Fruit fly (Drosophila melanogaster) whole organism, embryonic: ENCODE results near the gene Rgl.

Source experiments
- Bgb ChIP-seq: fragments of 200-800 bp; sonication (Bioruptor generic); IDR thresholded peaks from 2 replicates; pipeline ENCODE4 v1.3.6; 2022; ENCODE audit warnings: missing biosample characterization, missing genetic modification characterization; ENCODE audit not compliant: partially characterized antibody
- C15 ChIP-seq: fragments of 200-800 bp; sonication (Bioruptor generic); IDR thresholded peaks from 3 replicates; pipeline ENCODE4 v1.3.6; 2022; ENCODE audit warnings: missing biosample characterization, missing genetic modification characterization
- CG10147 ChIP-seq: fragments of 200-800 bp; sonication (Bioruptor generic); optimal IDR thresholded peaks from 2 replicates; lab custom pipeline; 2019; ENCODE audit warnings: missing biosample characterization, mild to moderate bottlenecking, missing genetic modification characterization, moderate library complexity
- CG11093 ChIP-seq: fragments of 200-800 bp; sonication (Bioruptor generic); IDR thresholded peaks from 3 replicates; pipeline ENCODE4 v1.3.6; 2022; ENCODE audit warnings: missing biosample characterization, missing genetic modification characterization
- CG11504 ChIP-seq: fragments of 200-800 bp; sonication (Bioruptor generic); optimal IDR thresholded peaks from 3 replicates; lab custom pipeline; 2019; ENCODE audit warnings: missing biosample characterization, mild to moderate bottlenecking, missing genetic modification characterization, moderate library complexity
- CG11560 ChIP-seq: fragments of 200-800 bp; sonication (Bioruptor generic); IDR thresholded peaks from 3 replicates; pipeline ENCODE4 v1.3.6; 2022; ENCODE audit warnings: missing biosample characterization, missing genetic modification characterization
- CG1233 ChIP-seq: fragments of 200-800 bp; sonication (Bioruptor generic); optimal IDR thresholded peaks from 4 replicates; lab custom pipeline; 2018; ENCODE audit warnings: missing biosample characterization, mild to moderate bottlenecking, missing genetic modification characterization
- CG12659 ChIP-seq: fragments of 200-800 bp; sonication (Bioruptor generic); optimal IDR thresholded peaks from 3 replicates; lab custom pipeline; 2017; ENCODE audit warnings: mild to moderate bottlenecking, missing biosample characterization, missing genetic modification reagents, missing genetic modification characterization
- CG14667 ChIP-seq: fragments of 200-800 bp; sonication (Bioruptor generic); IDR thresholded peaks from 2 replicates; pipeline ENCODE4 v1.3.6; 2022; ENCODE audit warnings: missing biosample characterization, missing genetic modification characterization
- CG15073 ChIP-seq: fragments of 200-800 bp; sonication (Bioruptor generic); optimal IDR thresholded peaks from 2 replicates; lab custom pipeline; 2016; ENCODE audit warnings: missing biosample characterization, missing genetic modification characterization
- CG17568 ChIP-seq: fragments of 200-800 bp; sonication (Bioruptor generic); optimal IDR thresholded peaks from 2 replicates; lab custom pipeline; 2018; ENCODE audit warnings: missing biosample characterization, mild to moderate bottlenecking, missing genetic modification characterization, moderate library complexity
- CG17912 ChIP-seq: fragments of 200-800 bp; sonication (Bioruptor generic); optimal IDR thresholded peaks from 2 replicates; lab custom pipeline; 2018; ENCODE audit warnings: missing biosample characterization, mild to moderate bottlenecking, missing genetic modification characterization
- CG2678 ChIP-seq: fragments of 200-800 bp; sonication (Bioruptor generic); optimal IDR thresholded peaks from 3 replicates; lab custom pipeline; 2019; ENCODE audit warnings: missing biosample characterization, mild to moderate bottlenecking, missing genetic modification characterization, moderate library complexity
- CG31441 ChIP-seq: fragments of 200-800 bp; sonication (Bioruptor generic); IDR thresholded peaks from 2 replicates; pipeline ENCODE4 v1.3.6; 2022; ENCODE audit warnings: missing biosample characterization, missing genetic modification characterization
- CG3281 ChIP-seq: fragments of 200-800 bp; sonication (Bioruptor generic); optimal IDR thresholded peaks from 3 replicates; lab custom pipeline; 2017; ENCODE audit warnings: missing biosample characterization, mild to moderate bottlenecking, missing genetic modification characterization
- CG34376 ChIP-seq: fragments of 200-800 bp; sonication (Bioruptor generic); optimal IDR thresholded peaks from 2 replicates; lab custom pipeline; 2018; ENCODE audit warnings: missing biosample characterization, mild to moderate bottlenecking, missing genetic modification characterization
- CG5180 ChIP-seq: fragments of 200-800 bp; sonication (Bioruptor generic); optimal IDR thresholded peaks from 3 replicates; lab custom pipeline; 2017; ENCODE audit warnings: missing biosample characterization, missing genetic modification characterization, mild to moderate bottlenecking, moderate library complexity, missing genetic modification reagents
- CG6254 ChIP-seq: fragments of 200-800 bp; sonication (Bioruptor generic); optimal IDR thresholded peaks from 3 replicates; lab custom pipeline; 2017; ENCODE audit warnings: mild to moderate bottlenecking, missing biosample characterization, missing genetic modification reagents, missing genetic modification characterization
- CG8290 ChIP-seq, 3 experiments: fragments of 200-800 bp; sonication (Bioruptor generic); optimal IDR thresholded peaks; 2 replicates each; lab custom pipeline; 2016 to 2019; ENCODE audit warnings: missing biosample characterization in 3 of 3, missing genetic modification characterization in 3 of 3, mild to moderate bottlenecking in 2 of 3, moderate library complexity in 1 of 3
- CG9609 ChIP-seq: fragments of 200-800 bp; sonication (Bioruptor generic); optimal IDR thresholded peaks from 3 replicates; lab custom pipeline; 2016; ENCODE audit warnings: missing biosample characterization, missing genetic modification characterization
- CG9727 ChIP-seq: fragments of 200-800 bp; sonication (Bioruptor generic); optimal IDR thresholded peaks from 3 replicates; lab custom pipeline; 2017; ENCODE audit warnings: missing biosample characterization, mild to moderate bottlenecking, missing genetic modification characterization
- Eip74EF ChIP-seq, 2 experiments: fragments of 200-800 bp in 1 of 2; fragments of >200 bp in 1 of 2; sonication (Bioruptor generic) in 1 of 2; optimal IDR thresholded peaks; 2 replicates each; lab custom pipeline; 2017 to 2019; ENCODE audit warnings: missing biosample characterization in 2 of 2, missing genetic modification characterization in 2 of 2, mild to moderate bottlenecking in 1 of 2, moderate library complexity in 1 of 2
- Gsc ChIP-seq: fragments of 200-800 bp; sonication (Bioruptor generic); IDR thresholded peaks from 2 replicates; pipeline ENCODE4 v1.3.6; 2022; ENCODE audit warnings: missing biosample characterization, missing genetic modification characterization
- HLH4C ChIP-seq: fragments of 200-800 bp; sonication (Bioruptor generic); IDR thresholded peaks from 3 replicates; pipeline ENCODE4 v1.3.6; 2022; ENCODE audit warnings: missing biosample characterization, missing genetic modification characterization; ENCODE audit not compliant: partially characterized antibody
- Meics ChIP-seq: fragments of 200-800 bp; sonication (Bioruptor generic); optimal IDR thresholded peaks from 2 replicates; lab custom pipeline; 2017; ENCODE audit warnings: missing biosample characterization, mild to moderate bottlenecking, missing genetic modification characterization
- Neu2 ChIP-seq: fragments of 200-800 bp; sonication (Bioruptor generic); optimal IDR thresholded peaks from 3 replicates; lab custom pipeline; 2016; ENCODE audit warnings: missing biosample characterization, missing genetic modification characterization, borderline replicate concordance
- Oaz ChIP-seq: fragments of 200-800 bp; sonication (Bioruptor generic); IDR thresholded peaks from 2 replicates; pipeline ENCODE4 v1.3.6; 2022; ENCODE audit warnings: missing biosample characterization, missing genetic modification characterization
- Oli ChIP-seq: fragments of 200-800 bp; sonication (Bioruptor generic); optimal IDR thresholded peaks from 2 replicates; lab custom pipeline; 2018; ENCODE audit warnings: missing biosample characterization, mild to moderate bottlenecking, missing genetic modification characterization, moderate library complexity
- Opbp ChIP-seq: fragments of 200-800 bp; sonication (Bioruptor generic); IDR thresholded peaks from 3 replicates; pipeline ENCODE4 v1.3.6; 2022; ENCODE audit warnings: missing biosample characterization, missing genetic modification characterization; ENCODE audit not compliant: partially characterized antibody
- Optix ChIP-seq: fragments of 200-800 bp; sonication (Bioruptor generic); IDR thresholded peaks from 3 replicates; pipeline ENCODE4 v1.3.6; 2022; ENCODE audit warnings: missing biosample characterization, missing genetic modification characterization
- Sin3A ChIP-seq: fragments of >200 bp; optimal IDR thresholded peaks from 2 replicates; lab custom pipeline; 2018
- Xrp1 ChIP-seq: fragments of 200-800 bp; sonication (Bioruptor generic); IDR thresholded peaks from 2 replicates; pipeline ENCODE4 v1.3.6; 2022; ENCODE audit warnings: missing biosample characterization, missing genetic modification characterization
- aop ChIP-seq: fragments of 200-800 bp; sonication (Bioruptor generic); IDR thresholded peaks from 2 replicates; pipeline ENCODE4 v1.3.6; 2022; ENCODE audit warnings: missing biosample characterization, missing genetic modification characterization
- ash1 ChIP-seq: fragments of 200-800 bp; sonication (Bioruptor generic); optimal IDR thresholded peaks from 2 replicates; lab custom pipeline; 2018; ENCODE audit warnings: missing biosample characterization, mild to moderate bottlenecking, missing genetic modification characterization
- chn ChIP-seq: fragments of 200-800 bp; sonication (Bioruptor generic); optimal IDR thresholded peaks from 2 replicates; lab custom pipeline; 2016; ENCODE audit warnings: missing biosample characterization, missing genetic modification characterization
- ci ChIP-seq: fragments of 200-800 bp; sonication (Bioruptor generic); IDR thresholded peaks from 3 replicates; pipeline ENCODE4 v1.3.6; 2022; ENCODE audit warnings: missing biosample characterization, missing genetic modification characterization
- da ChIP-seq: fragments of 200-800 bp; sonication (Bioruptor generic); optimal IDR thresholded peaks from 2 replicates; lab custom pipeline; 2016; ENCODE audit warnings: missing biosample characterization, missing genetic modification characterization
- dpn ChIP-seq, 2 experiments: fragments of 200-800 bp; sonication (Bioruptor generic); optimal IDR thresholded peaks; 3 replicates each; lab custom pipeline; 2016; ENCODE audit warnings: missing biosample characterization in 2 of 2, missing genetic modification characterization in 2 of 2
- h ChIP-seq: fragments of >200 bp; optimal IDR thresholded peaks from 2 replicates; lab custom pipeline; 2017
- schlank ChIP-seq: fragments of 200-800 bp; sonication (Bioruptor generic); optimal IDR thresholded peaks from 2 replicates; lab custom pipeline; 2018; ENCODE audit warnings: missing biosample characterization, mild to moderate bottlenecking, missing genetic modification characterization
- ssp ChIP-seq: fragments of 200-800 bp; sonication (Bioruptor generic); IDR thresholded peaks from 2 replicates; pipeline ENCODE4 v1.3.6; 2022; ENCODE audit warnings: missing biosample characterization, missing genetic modification characterization
- stc ChIP-seq: fragments of 200-800 bp; sonication (Bioruptor generic); IDR thresholded peaks from 2 replicates; pipeline ENCODE4 v1.3.6; 2022; ENCODE audit warnings: missing biosample characterization, missing genetic modification characterization
- tgo ChIP-seq: fragments of 200-800 bp; sonication (Bioruptor generic); IDR thresholded peaks from 3 replicates; pipeline ENCODE4 v1.3.6; 2022; ENCODE audit warnings: missing biosample characterization, missing genetic modification characterization
- tll ChIP-seq, 2 experiments: fragments of 200-800 bp in 1 of 2; fragments of >200 bp in 1 of 2; sonication (Bioruptor generic) in 1 of 2; optimal IDR thresholded peaks; 2 replicates each; lab custom pipeline; 2017 to 2019; ENCODE audit warnings: missing biosample characterization in 2 of 2, missing genetic modification characterization in 2 of 2, mild to moderate bottlenecking in 1 of 2, moderate library complexity in 1 of 2
- yki ChIP-seq: fragments of >200 bp; optimal IDR thresholded peaks from 3 replicates; lab custom pipeline; 2018
- zen2 ChIP-seq: fragments of 200-800 bp; sonication (Bioruptor generic); IDR thresholded peaks from 3 replicates; pipeline ENCODE4 v1.3.6; 2022; ENCODE audit warnings: missing biosample characterization, missing genetic modification characterization; ENCODE audit not compliant: partially characterized antibody
- zfh2 ChIP-seq: fragments of 200-800 bp; sonication (Bioruptor generic); optimal IDR thresholded peaks from 2 replicates; lab custom pipeline; 2016; ENCODE audit warnings: missing biosample characterization, missing genetic modification characterization

Gene Rgl

dm6 chr3L:13919794-13920631, 5.1 kb downstream of the Rgl start (continued):
- TF ChIP-seq h (lab: Kevin White, UChicago), result no peak
- TF ChIP-seq yki (lab: Kevin White, UChicago), result peak; percentile 92
- TF ChIP-seq CG9609 (GFP tag; lab: Kevin White, UChicago), result peak; percentile 90
- peak; percentile 77 for TF ChIP-seq schlank
- peak; percentile 95 for TF ChIP-seq CG12659
- peak; percentile 76 for TF ChIP-seq CG8290 (GFP tag; optimal IDR thresholded peaks at IDR 0.05; lab: Kevin White, UChicago)
- TF ChIP-seq CG8290 (tag; optimal IDR thresholded peaks at IDR 0.05; lab: Kevin White, UChicago), result peak; percentile 33 to 78
- peak; percentile 86 for TF ChIP-seq tgo (GFP tag; lab: Robert Waterston, UW)
- peak; percentile 88 for TF ChIP-seq zfh2 (GFP tag; lab: Kevin White, UChicago)
- TF ChIP-seq Neu2 (GFP tag; lab: Kevin White, UChicago), result no peak
- TF ChIP-seq CG2678 (tag; lab: Kevin White, UChicago), result peak; percentile 97
- TF ChIP-seq CG11093 (GFP tag; lab: Robert Waterston, UW), result peak; percentile 55; the same call in 1 of the 3 replicates
- no peak for TF ChIP-seq aop (GFP tag; lab: Robert Waterston, UW)
- TF ChIP-seq chn, result peak; percentile 83
- peak; percentile 89 for TF ChIP-seq CG6254
- TF ChIP-seq ci (GFP tag; lab: Robert Waterston, UW), result peak; percentile 48; the same call in 1 of the 3 replicates
- peak; percentile 75; the same call in 1 of the 3 replicates for TF ChIP-seq zen2 (GFP tag; lab: Robert Waterston, UW)
- TF ChIP-seq stc, result peak; percentile 55; the same call in 1 of the 2 replicates
- TF ChIP-seq CG10147, result peak; percentile 95
- peak; percentile 95 for TF ChIP-seq CG3281
- TF ChIP-seq HLH4C (GFP tag; lab: Robert Waterston, UW), result peak; percentile 40; the same call in 1 of the 3 replicates
- TF ChIP-seq CG34376, result peak; percentile 82
- peak; percentile 78 for TF ChIP-seq CG5180 (GFP tag; lab: Kevin White, UChicago)
- TF ChIP-seq CG1233, result peak; percentile 93
- TF ChIP-seq C15 (GFP tag; lab: Robert Waterston, UW), result peak; percentile 67; the same call in 1 of the 3 replicates
- 0 out of 3 replicates have a peak, but pooled peaks have one; percentile 20 for TF ChIP-seq Opbp
- TF ChIP-seq Meics (GFP tag; lab: Kevin White, UChicago), result peak; percentile 95
- TF ChIP-seq Oli, result peak; percentile 95
- peak in 1 of 2 experiments; percentile 24 for TF ChIP-seq Eip74EF (GFP tag; optimal IDR thresholded peaks at IDR 0.05; lab: Kevin White, UChicago)
- TF ChIP-seq da (GFP tag; lab: Kevin White, UChicago), result peak; percentile 54
- peak; percentile 55 for TF ChIP-seq CG15073 (GFP tag; lab: Kevin White, UChicago)
- TF ChIP-seq dpn (GFP tag; optimal IDR thresholded peaks at IDR 0.05; lab: Kevin White, UChicago), result peak; percentile 90 to 92
- peak; percentile 89 for TF ChIP-seq Xrp1 (GFP tag; lab: Robert Waterston, UW)
- peak; percentile 71 for TF ChIP-seq ssp (GFP tag; lab: Robert Waterston, UW)
- TF ChIP-seq CG17568 (GFP tag; lab: Kevin White, UChicago), result peak; percentile 81
- peak in 1 of 2 experiments; percentile 26 for TF ChIP-seq tll (GFP tag; optimal IDR thresholded peaks at IDR 0.05; lab: Kevin White, UChicago)
- TF ChIP-seq Oaz (GFP tag; lab: Robert Waterston, UW), result peak; percentile 55
- peak; percentile 44 for TF ChIP-seq Gsc (GFP tag; lab: Robert Waterston, UW)
- peak; percentile 50 for TF ChIP-seq CG17912 (GFP tag; lab: Kevin White, UChicago)
- peak; percentile 94 for TF ChIP-seq CG11504 (tag; lab: Kevin White, UChicago)
- TF ChIP-seq CG11560 (tag; lab: Robert Waterston, UW), result peak; percentile 79; the same call in 2 of the 3 replicates
- peak; percentile 72 for TF ChIP-seq CG14667
- no peak for TF ChIP-seq Sin3A (lab: Kevin White, UChicago)
- no peak for TF ChIP-seq ash1 (GFP tag; lab: Kevin White, UChicago)
- peak; percentile 96 for TF ChIP-seq CG9727 (GFP tag; lab: Kevin White, UChicago)
- TF ChIP-seq Optix (GFP tag; lab: Robert Waterston, UW), result peak; percentile 50; the same call in 1 of the 3 replicates
- peak; percentile 54; the same call in 1 of the 2 replicates for TF ChIP-seq Bgb (GFP tag; lab: Robert Waterston, UW)
- peak; percentile 94 for TF ChIP-seq CG31441 (GFP tag; lab: Robert Waterston, UW)
